Worm (Caenorhabditis elegans): Measurements from ENCODE around the gene gcy-37.

ce11 chrIV:2140543-2140942, 18.4 kb downstream of the gcy-37 start, which contains the start of gene C54E4.12:
- TF ChIP-seq skn-1 (tag; optimal IDR thresholded peaks at IDR 0.05) (no peak), dmd-4 (tag; optimal IDR thresholded peaks at IDR 0.05) (no peak), nhr-237 (tag; optimal IDR thresholded peaks at IDR 0.05) (no peak), nhr-77 (tag; optimal IDR thresholded peaks at IDR 0.05) (no peak), snpc-4 (tag; optimal IDR thresholded peaks at IDR 0.05) (no peak), blmp-1 (tag; optimal IDR thresholded peaks at IDR 0.05; ENCODE audit: insufficient read depth) (no peak)
